Fruit fly (Drosophila melanogaster): ENCODE measurements around the gene CG10761.
A peak's percentile ranks its signal among the peaks of the same experiment; 100 is the strongest.

The CG10761 gene

dm6 chrX:8162692-8163091 lies at the start of gene CG10761:
Gene CG10761, minus strand, starts transcription at chrX:8162792.
- no peak for TF ChIP-seq usp (GFP tag; optimal IDR thresholded peaks at IDR 0.05)
- TF ChIP-seq CG8478 (optimal IDR thresholded peaks at IDR 0.05), result no peak
- no peak for TF ChIP-seq psq (optimal IDR thresholded peaks at IDR 0.05)
- TF ChIP-seq Dll (optimal IDR thresholded peaks at IDR 0.05), result no peak
- no peak for TF ChIP-seq EcR (GFP tag; optimal IDR thresholded peaks at IDR 0.05)
- TF ChIP-seq pan (optimal IDR thresholded peaks at IDR 0.05), result no peak

- TF ChIP-seq CG8478 (optimal IDR thresholded peaks at IDR 0.05) (no peak), pan (optimal IDR thresholded peaks at IDR 0.05) (no peak), usp (GFP tag; optimal IDR thresholded peaks at IDR 0.05) (no peak), Dll (optimal IDR thresholded peaks at IDR 0.05) (no peak), EcR (GFP tag; optimal IDR thresholded peaks at IDR 0.05) (no peak), psq (optimal IDR thresholded peaks at IDR 0.05) (no peak)
These were observed 49.3 kb upstream of the CG10761 start for dm6 chrX:8211731-8212468.

dm6 chrX:8211094-8211730 lies 48.6 kb upstream of the CG10761 start:
- TF ChIP-seq psq (optimal IDR thresholded peaks at IDR 0.05), result no peak
- no peak for TF ChIP-seq EcR (GFP tag; optimal IDR thresholded peaks at IDR 0.05)
- no peak for TF ChIP-seq pan (optimal IDR thresholded peaks at IDR 0.05)
- no peak for TF ChIP-seq Dll (optimal IDR thresholded peaks at IDR 0.05)
- TF ChIP-seq usp (GFP tag; optimal IDR thresholded peaks at IDR 0.05), result no peak
- no peak for TF ChIP-seq CG8478 (optimal IDR thresholded peaks at IDR 0.05)

- TF ChIP-seq usp (GFP tag; optimal IDR thresholded peaks at IDR 0.05), result no peak
These were observed 48.0 kb upstream of the CG10761 start for dm6 chrX:8210632-8211031.

dm6 chrX:8207054-8207453 lies 44.5 kb upstream of the CG10761 start:
- no peak for TF ChIP-seq CG8478 (optimal IDR thresholded peaks at IDR 0.05)
- TF ChIP-seq EcR (GFP tag; optimal IDR thresholded peaks at IDR 0.05), result no peak
- TF ChIP-seq usp (GFP tag; optimal IDR thresholded peaks at IDR 0.05), result no peak
- TF ChIP-seq pan (optimal IDR thresholded peaks at IDR 0.05), result no peak
- TF ChIP-seq psq (optimal IDR thresholded peaks at IDR 0.05), result no peak
- TF ChIP-seq Dll (optimal IDR thresholded peaks at IDR 0.05), result no peak

dm6 chrX:8206561-8206960 lies 44.0 kb upstream of the CG10761 start:
- TF ChIP-seq CG8478 (optimal IDR thresholded peaks at IDR 0.05) (no peak), EcR (GFP tag; optimal IDR thresholded peaks at IDR 0.05) (no peak), psq (optimal IDR thresholded peaks at IDR 0.05) (no peak), Dll (optimal IDR thresholded peaks at IDR 0.05) (no peak), usp (GFP tag; optimal IDR thresholded peaks at IDR 0.05) (no peak), pan (optimal IDR thresholded peaks at IDR 0.05) (no peak)

- TF ChIP-seq pan (optimal IDR thresholded peaks at IDR 0.05) (no peak), usp (GFP tag; optimal IDR thresholded peaks at IDR 0.05) (no peak), EcR (GFP tag; optimal IDR thresholded peaks at IDR 0.05) (no peak), Dll (optimal IDR thresholded peaks at IDR 0.05) (no peak), CG8478 (optimal IDR thresholded peaks at IDR 0.05) (no peak), psq (optimal IDR thresholded peaks at IDR 0.05) (no peak)
These were observed 43.1 kb upstream of the CG10761 start for dm6 chrX:8205625-8206252.

- TF ChIP-seq EcR (GFP tag; optimal IDR thresholded peaks at IDR 0.05) (no peak), usp (GFP tag; optimal IDR thresholded peaks at IDR 0.05) (no peak), pan (optimal IDR thresholded peaks at IDR 0.05) (no peak), Dll (optimal IDR thresholded peaks at IDR 0.05) (no peak), psq (optimal IDR thresholded peaks at IDR 0.05) (no peak), CG8478 (optimal IDR thresholded peaks at IDR 0.05) (no peak)
These were observed 40.3 kb upstream of the CG10761 start for dm6 chrX:8202724-8203362.

- TF ChIP-seq Dll (optimal IDR thresholded peaks at IDR 0.05), result no peak
- TF ChIP-seq psq (optimal IDR thresholded peaks at IDR 0.05), result no peak
- TF ChIP-seq EcR (GFP tag; optimal IDR thresholded peaks at IDR 0.05), result no peak
- no peak for TF ChIP-seq CG8478 (optimal IDR thresholded peaks at IDR 0.05)
- no peak for TF ChIP-seq usp (GFP tag; optimal IDR thresholded peaks at IDR 0.05)
- TF ChIP-seq pan (optimal IDR thresholded peaks at IDR 0.05), result no peak
These were observed 36.5 kb upstream of the CG10761 start for dm6 chrX:8198935-8199580.

dm6 chrX:8196598-8197228 lies 34.1 kb upstream of the CG10761 start:
- TF ChIP-seq pan (optimal IDR thresholded peaks at IDR 0.05) (no peak), CG8478 (optimal IDR thresholded peaks at IDR 0.05) (no peak), EcR (GFP tag; optimal IDR thresholded peaks at IDR 0.05) (peak in 1 of 2 experiments; percentile 55)

- TF ChIP-seq usp (GFP tag; optimal IDR thresholded peaks at IDR 0.05) (no peak), CG8478 (optimal IDR thresholded peaks at IDR 0.05) (no peak), pan (optimal IDR thresholded peaks at IDR 0.05) (no peak), psq (optimal IDR thresholded peaks at IDR 0.05) (no peak), Dll (optimal IDR thresholded peaks at IDR 0.05) (no peak), EcR (GFP tag; optimal IDR thresholded peaks at IDR 0.05) (no peak)
These were observed 33.5 kb upstream of the CG10761 start for dm6 chrX:8196157-8196526.
